Fruit fly (Drosophila melanogaster): ENCODE results near the gene jus.

Gene jus

DNA sequence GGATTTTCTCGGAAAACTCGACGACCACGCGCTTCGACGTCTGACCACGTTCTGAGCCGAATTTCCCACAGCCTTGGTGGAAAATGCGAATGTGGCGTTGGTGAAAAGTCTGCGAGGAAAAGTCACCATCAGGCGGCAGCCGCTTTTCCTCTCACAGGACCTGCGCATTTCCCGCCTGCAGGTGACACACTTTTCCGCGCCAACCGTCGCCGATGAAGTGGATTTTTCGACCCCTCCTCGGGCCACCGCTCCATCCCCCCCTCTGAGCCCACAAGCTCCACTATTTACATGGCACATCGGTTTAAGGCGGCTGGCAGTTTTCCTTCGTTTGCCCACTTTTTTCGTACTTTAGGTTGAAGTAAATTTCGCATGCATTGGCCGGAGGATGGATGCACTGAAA, at the start of gene jus:
Gene jus (minus strand): TSS at position 38 of the 400 bp plus-strand sequence.
- no peak for TF ChIP-seq Sp1 (GFP tag; optimal IDR thresholded peaks at IDR 0.05)
- TF ChIP-seq N (GFP tag; optimal IDR thresholded peaks at IDR 0.05) = no peak
- no peak for TF ChIP-seq Hr78 (GFP tag; optimal IDR thresholded peaks at IDR 0.05)

DNA sequence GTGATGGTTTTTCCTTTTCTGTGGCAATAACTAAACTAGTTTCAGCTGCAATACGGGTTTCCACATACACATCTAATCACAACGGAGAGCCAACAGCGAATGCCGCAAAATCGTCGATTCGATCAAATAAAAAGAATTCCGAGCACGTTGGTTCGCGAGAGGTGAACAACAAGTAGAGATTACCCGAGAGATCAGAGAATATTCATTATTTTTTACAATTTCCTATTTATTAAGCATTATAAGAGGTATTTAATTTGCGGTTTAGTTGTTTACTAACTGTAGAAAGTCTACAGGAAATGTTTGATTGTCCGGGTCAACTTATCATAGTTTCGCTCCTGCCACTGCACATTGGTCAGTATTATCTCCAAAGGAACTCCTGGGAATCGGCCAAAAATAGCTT, 43.8 kb upstream of the jus start, which contains the start of gene CG11951:
Gene CG11951 (minus strand): TSS at position 101 of the 400 bp plus-strand sequence.
- TF ChIP-seq lola (GFP tag; optimal IDR thresholded peaks at IDR 0.05) (no peak), CG32264 (GFP tag; optimal IDR thresholded peaks at IDR 0.05) (no peak), pan (optimal IDR thresholded peaks at IDR 0.05) (no peak), OdsH (GFP tag; optimal IDR thresholded peaks at IDR 0.05) (no peak), sage (GFP tag; optimal IDR thresholded peaks at IDR 0.05) (no peak), Rel (GFP tag; optimal IDR thresholded peaks at IDR 0.05) (no peak), Rel (tag; optimal IDR thresholded peaks at IDR 0.05) (no peak), brk (GFP tag; optimal IDR thresholded peaks at IDR 0.05) (no peak), Hr83 (GFP tag; optimal IDR thresholded peaks at IDR 0.05; ENCODE audit: poor library complexity, severe bottlenecking) (no peak), dmrt93B (GFP tag; optimal IDR thresholded peaks at IDR 0.05) (no peak), Jra (GFP tag; optimal IDR thresholded peaks at IDR 0.05) (no peak), dl (GFP tag; optimal IDR thresholded peaks at IDR 0.05; ENCODE audit: insufficient read depth in 1 of 2, partially characterized antibody in 2 of 2) (no peak), CrebA (GFP tag; optimal IDR thresholded peaks at IDR 0.05; ENCODE audit: borderline replicate concordance) (no peak)

dm6 chr3R:29230552-29231102, 35.8 kb upstream of the jus start:
- no peak for TF ChIP-seq Sp1 (GFP tag; optimal IDR thresholded peaks at IDR 0.05)

- TF ChIP-seq Dif (GFP tag; optimal IDR thresholded peaks at IDR 0.05; ENCODE audit: partially characterized antibody) (no peak), Vsx2 (GFP tag; optimal IDR thresholded peaks at IDR 0.05; ENCODE audit: partially characterized antibody) (no peak), Mio (GFP tag; optimal IDR thresholded peaks at IDR 0.05) (no peak), rgr (GFP tag; optimal IDR thresholded peaks at IDR 0.05) (no peak), Abd-B (GFP tag; optimal IDR thresholded peaks at IDR 0.05) (no peak)
Measured at dm6 chr3R:29229958-29230357, 35.2 kb upstream of the jus start.

dm6 chr3R:29228745-29229448, 34.1 kb upstream of the jus start, which contains the start of gene Usp1:
Usp1 (plus strand) TSS chr3R:29229161.
- TF ChIP-seq N (GFP tag; optimal IDR thresholded peaks at IDR 0.05) (peak; percentile 11), Hr83 (GFP tag; optimal IDR thresholded peaks at IDR 0.05; ENCODE audit: poor library complexity, severe bottlenecking) (peak; percentile 48), h (GFP tag; optimal IDR thresholded peaks at IDR 0.05) (peak; percentile 19), Jra (GFP tag; optimal IDR thresholded peaks at IDR 0.05) (no peak)

DNA sequence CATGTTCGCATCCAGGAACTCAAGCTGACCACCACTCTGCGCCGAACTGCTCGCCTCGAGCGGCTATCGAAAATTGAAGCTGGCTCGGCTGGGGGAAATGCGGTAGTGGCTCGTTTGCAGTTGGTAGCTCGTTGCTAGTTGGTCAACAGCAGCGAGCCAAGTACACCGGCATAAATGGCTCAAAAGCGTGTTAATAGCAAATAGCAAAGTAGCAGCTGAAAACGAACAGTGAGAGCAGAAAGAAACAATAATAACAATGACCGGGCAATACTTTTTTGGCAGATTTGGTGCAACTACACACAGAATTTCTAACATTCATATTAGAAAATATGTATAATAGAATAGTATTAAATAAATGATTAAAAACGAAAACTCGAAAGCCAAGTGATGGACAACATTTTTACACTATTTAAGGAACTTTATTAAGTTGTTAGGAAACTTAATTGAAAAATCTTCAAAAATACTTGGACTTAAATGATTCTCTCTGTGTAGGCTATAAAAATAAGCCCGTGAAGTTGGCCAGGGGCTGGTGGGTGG, 32.9 kb upstream of the jus start, which contains the start of gene CG14507:
Gene CG14507 (minus strand): TSS at position 51 of the 537 bp plus-strand sequence.
- TF ChIP-seq Mio (GFP tag; optimal IDR thresholded peaks at IDR 0.05) (no peak), foxo (GFP tag; optimal IDR thresholded peaks at IDR 0.05) (no peak), Hr78 (GFP tag; optimal IDR thresholded peaks at IDR 0.05) (no peak), Vsx2 (GFP tag; optimal IDR thresholded peaks at IDR 0.05; ENCODE audit: partially characterized antibody) (no peak), br (GFP tag; optimal IDR thresholded peaks at IDR 0.05) (no peak), rgr (GFP tag; optimal IDR thresholded peaks at IDR 0.05) (no peak), dl (GFP tag; optimal IDR thresholded peaks at IDR 0.05; ENCODE audit: insufficient read depth in 1 of 2, partially characterized antibody in 2 of 2) (no peak), Jra (GFP tag; optimal IDR thresholded peaks at IDR 0.05) (no peak), psq (GFP tag; optimal IDR thresholded peaks at IDR 0.05) (no peak), fru (GFP tag; optimal IDR thresholded peaks at IDR 0.05) (no peak), lola (GFP tag; optimal IDR thresholded peaks at IDR 0.05) (no peak), brk (GFP tag; optimal IDR thresholded peaks at IDR 0.05) (no peak), Hr83 (GFP tag; optimal IDR thresholded peaks at IDR 0.05; ENCODE audit: poor library complexity, severe bottlenecking) (no peak), Dif (GFP tag; optimal IDR thresholded peaks at IDR 0.05; ENCODE audit: partially characterized antibody) (no peak), pan (optimal IDR thresholded peaks at IDR 0.05) (no peak), usp (GFP tag; optimal IDR thresholded peaks at IDR 0.05) (no peak)

Data from whole organism, wandering third instar larva.